Worm (Caenorhabditis elegans): ENCODE results near the gene F43D2.6.

DNA sequence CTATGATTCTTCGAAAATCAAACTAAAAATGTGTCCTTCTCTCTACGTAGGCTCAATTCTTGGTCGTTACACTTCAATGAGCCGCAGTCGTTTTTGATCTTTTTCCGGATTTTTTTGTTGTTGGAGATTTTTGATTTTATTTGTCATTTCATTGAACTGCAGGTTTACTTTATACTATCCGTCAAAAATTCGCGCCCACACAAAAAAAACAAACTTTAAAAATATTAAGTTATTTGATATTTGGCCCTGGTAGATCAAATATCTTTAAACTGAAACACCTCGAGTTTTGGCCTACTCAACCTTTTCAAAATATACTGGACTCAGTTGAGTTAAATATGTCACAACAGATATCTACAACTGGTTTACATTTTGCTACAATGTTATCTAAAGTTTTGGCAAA lies 19.3 kb downstream of the F43D2.6 start:
- TF ChIP-seq tab-1 (GFP tag; IDR thresholded peaks at IDR 0.05) = no peak
- TF ChIP-seq ztf-23 (GFP tag; IDR thresholded peaks at IDR 0.05) = no peak
- TF ChIP-seq cog-1 (tag; optimal IDR thresholded peaks at IDR 0.05) = no peak
